Worm (Caenorhabditis elegans) whole organism, early embryonic: ENCODE measurements around the gene oac-52.

Experiments used
- B0310.2 ChIP-seq: sonication (generic microtip); optimal IDR thresholded peaks from 2 replicates; lab custom pipeline; 2016; ENCODE audit warnings: mild to moderate bottlenecking, missing genetic modification characterization, missing compliant biosample characterization
- F13C5.2 ChIP-seq: sonication (generic microtip); optimal IDR thresholded peaks from 2 replicates; lab custom pipeline; 2017; ENCODE audit warnings: mild to moderate bottlenecking, missing genetic modification characterization, inconsistent platforms, missing compliant biosample characterization
- aly-1 ChIP-seq: sonication (generic microtip); optimal IDR thresholded peaks from 2 replicates; lab custom pipeline; 2016; ENCODE audit warnings: missing genetic modification characterization, missing compliant biosample characterization
- ama-1 ChIP-seq: fragments of 150-350 bp; optimal IDR thresholded peaks from 2 replicates; lab custom pipeline; 2014
- ceh-13 ChIP-seq: fragments of 200-800 bp; sonication (Bioruptor generic); optimal IDR thresholded peaks from 2 replicates; lab custom pipeline; 2018; ENCODE audit warnings: mild to moderate bottlenecking, missing genetic modification characterization, missing compliant biosample characterization
- ceh-36 ChIP-seq: sonication (generic microtip); optimal IDR thresholded peaks from 2 replicates; lab custom pipeline; 2016; ENCODE audit warnings: missing genetic modification characterization, inconsistent platforms, missing compliant biosample characterization
- ets-7 ChIP-seq: sonication (generic microtip); optimal IDR thresholded peaks from 2 replicates; lab custom pipeline; 2016; ENCODE audit warnings: missing genotype, missing genetic modification characterization, missing compliant biosample characterization
- flt-1 ChIP-seq: fragments of 200-800 bp; sonication (Bioruptor generic); IDR thresholded peaks from 2 replicates; pipeline ENCODE4 v1.3.6; 2022; ENCODE audit warnings: missing genetic modification characterization, missing compliant biosample characterization
- hmbx-1 ChIP-seq: sonication (generic microtip); optimal IDR thresholded peaks from 2 replicates; lab custom pipeline; 2016; ENCODE audit warnings: mild to moderate bottlenecking, missing genetic modification characterization, missing compliant biosample characterization
- hmg-4 ChIP-seq: fragments of 200-800 bp; sonication (Bioruptor generic); optimal IDR thresholded peaks from 2 replicates; lab custom pipeline; 2018; ENCODE audit warnings: mild to moderate bottlenecking, missing genetic modification characterization, missing compliant biosample characterization
- hnd-1 ChIP-seq: sonication (generic microtip); optimal IDR thresholded peaks from 2 replicates; lab custom pipeline; 2016; ENCODE audit warnings: missing genetic modification characterization, missing compliant biosample characterization
- pes-1 ChIP-seq: fragments of 200-800 bp; sonication (Bioruptor generic); IDR thresholded peaks from 2 replicates; pipeline ENCODE4 v1.3.6; 2022; ENCODE audit warnings: missing genetic modification reagents, missing genetic modification characterization, missing compliant biosample characterization
- scrt-1 ChIP-seq: fragments of 200-800 bp; sonication (Bioruptor generic); IDR thresholded peaks from 2 replicates; pipeline ENCODE4 v1.3.6; 2022; ENCODE audit warnings: missing genetic modification characterization, missing compliant biosample characterization
- sea-1 ChIP-seq: fragments of 200-800 bp; sonication (Bioruptor generic); conservative IDR thresholded peaks from 2 replicates; pipeline ENCODE4 v1.3.6; 2022; ENCODE audit warnings: missing genetic modification characterization, missing compliant biosample characterization
- tbx-11 ChIP-seq: fragments of 200-800 bp; sonication (Bioruptor generic); IDR thresholded peaks from 2 replicates; pipeline ENCODE4 v1.3.6; 2022; ENCODE audit warnings: missing genetic modification characterization, missing compliant biosample characterization
- tbx-37 ChIP-seq: fragments of 200-800 bp; sonication (Bioruptor generic); conservative IDR thresholded peaks from 2 replicates; pipeline ENCODE4 v1.3.6; 2022; ENCODE audit warnings: missing genetic modification reagents, missing genetic modification characterization, missing compliant biosample characterization
- tra-4 ChIP-seq: sonication (generic microtip); optimal IDR thresholded peaks from 2 replicates; lab custom pipeline; 2017; ENCODE audit warnings: missing genetic modification characterization, missing compliant biosample characterization

The oac-52 gene

ce11 chrIV:4336139-4336851, 10.1 kb downstream of the oac-52 start, which contains the start of the genes W03B1.3 and oac-51:
Gene W03B1.3 (minus strand): TSS chrIV:4336239.
Gene oac-51 (plus strand): TSS chrIV:4336801.
- TF ChIP-seq hnd-1 (tag; lab: Kevin White, UChicago) (no peak), F13C5.2 (tag; lab: Kevin White, UChicago) (no peak), tbx-11 (GFP tag; lab: Robert Waterston, UW) (no peak)

- no peak for TF ChIP-seq hmg-4
- no peak for TF ChIP-seq hnd-1 (tag; lab: Kevin White, UChicago)
- TF ChIP-seq sea-1: no peak
- no peak for TF ChIP-seq aly-1 (tag; lab: Kevin White, UChicago)
- TF ChIP-seq scrt-1 (GFP tag; lab: Robert Waterston, UW): no peak
- no peak for TF ChIP-seq flt-1 (GFP tag; lab: Robert Waterston, UW)
These were observed 20.0 kb downstream of the oac-52 start, which contains the start of gene trpl-2 for ce11 chrIV:4326445-4326844. Gene trpl-2 (plus strand): TSS chrIV:4326654.

- TF ChIP-seq ets-7 (tag; lab: Kevin White, UChicago) (no peak), ceh-13 (GFP tag; lab: Kevin White, UChicago) (no peak), sea-1 (no peak), pes-1 (GFP tag; lab: Robert Waterston, UW) (no peak), ama-1 (lab: Kevin White, UChicago) (no peak), tbx-37 (no peak), ceh-36 (tag; lab: Kevin White, UChicago) (no peak)
These were observed 26.9 kb downstream of the oac-52 start for ce11 chrIV:4319473-4319872.

- TF ChIP-seq tbx-11 (GFP tag; lab: Robert Waterston, UW) (no peak), aly-1 (tag; lab: Kevin White, UChicago) (no peak), F13C5.2 (tag; lab: Kevin White, UChicago) (no peak), ceh-36 (tag; lab: Kevin White, UChicago) (no peak), B0310.2 (tag; lab: Kevin White, UChicago) (no peak), flt-1 (GFP tag; lab: Robert Waterston, UW) (no peak), sea-1 (no peak), ets-7 (tag; lab: Kevin White, UChicago) (no peak), tra-4 (no peak), hmg-4 (no peak), scrt-1 (GFP tag; lab: Robert Waterston, UW) (no peak), tbx-37 (no peak)
These were observed 28.4 kb downstream of the oac-52 start for ce11 chrIV:4318056-4318455.

ce11 chrIV:4317638-4318037, 28.8 kb downstream of the oac-52 start:
- TF ChIP-seq F13C5.2 (tag; lab: Kevin White, UChicago) (no peak), tbx-11 (GFP tag; lab: Robert Waterston, UW) (no peak), pes-1 (GFP tag; lab: Robert Waterston, UW) (no peak), sea-1 (no peak), hnd-1 (tag; lab: Kevin White, UChicago) (no peak), B0310.2 (tag; lab: Kevin White, UChicago) (no peak), hmbx-1 (tag; lab: Kevin White, UChicago) (no peak), ama-1 (lab: Kevin White, UChicago) (no peak), aly-1 (tag; lab: Kevin White, UChicago) (no peak), tra-4 (no peak)

- no peak for TF ChIP-seq B0310.2 (tag; lab: Kevin White, UChicago)
- no peak for TF ChIP-seq scrt-1 (GFP tag; lab: Robert Waterston, UW)
- TF ChIP-seq hmg-4: no peak
- no peak for TF ChIP-seq tbx-37
- no peak for TF ChIP-seq sea-1
- TF ChIP-seq hnd-1 (tag; lab: Kevin White, UChicago): no peak
- no peak for TF ChIP-seq F13C5.2 (tag; lab: Kevin White, UChicago)
- TF ChIP-seq tra-4: no peak
- TF ChIP-seq ets-7 (tag; lab: Kevin White, UChicago): no peak
- no peak for TF ChIP-seq pes-1 (GFP tag; lab: Robert Waterston, UW)
- TF ChIP-seq ceh-13 (GFP tag; lab: Kevin White, UChicago): no peak
- TF ChIP-seq aly-1 (tag; lab: Kevin White, UChicago): no peak
- TF ChIP-seq ceh-36 (tag; lab: Kevin White, UChicago): no peak
These were observed 29.5 kb downstream of the oac-52 start, which contains the start of gene Y24D9B.1 for ce11 chrIV:4316813-4317408. Gene Y24D9B.1 (plus strand): TSS chrIV:4317358.

- TF ChIP-seq tbx-11 (GFP tag; lab: Robert Waterston, UW) (no peak), tra-4 (no peak), ceh-36 (tag; lab: Kevin White, UChicago) (no peak), hnd-1 (tag; lab: Kevin White, UChicago) (no peak), flt-1 (GFP tag; lab: Robert Waterston, UW) (no peak), hmbx-1 (tag; lab: Kevin White, UChicago) (no peak), tbx-37 (no peak), sea-1 (no peak), pes-1 (GFP tag; lab: Robert Waterston, UW) (no peak), hmg-4 (no peak), scrt-1 (GFP tag; lab: Robert Waterston, UW) (no peak)
These were observed 39.0 kb downstream of the oac-52 start, which contains the start of gene set-9 for ce11 chrIV:4307227-4307946. Gene set-9 (plus strand): TSS chrIV:4307896.
